Worm (Caenorhabditis elegans) whole organism, L1 larva: ENCODE measurements around the gene tbc-7.
A peak's percentile ranks its signal among the peaks of the same experiment; 100 is the strongest.

Source experiments
- C04F5.9 ChIP-seq: sonication (generic microtip); optimal IDR thresholded peaks from 2 replicates; lab custom pipeline; 2016; ENCODE audit warnings: missing genetic modification characterization, missing compliant biosample characterization
- C16A3.4 ChIP-seq: fragments of 150-350 bp; optimal IDR thresholded peaks from 2 replicates; lab custom pipeline; 2014; ENCODE audit warnings: missing biosample characterization, missing genetic modification characterization
- C34B4.2 ChIP-seq: sonication (generic microtip); optimal IDR thresholded peaks from 2 replicates; lab custom pipeline; 2017; ENCODE audit warnings: mild to moderate bottlenecking, missing genetic modification characterization, missing compliant biosample characterization
- Y116A8C.19 ChIP-seq: sonication (generic microtip); optimal IDR thresholded peaks from 2 replicates; lab custom pipeline; 2016; ENCODE audit warnings: missing compliant biosample characterization, missing genetic modification characterization, borderline replicate concordance
- alr-1 ChIP-seq: fragments of 200-800 bp; sonication (Bioruptor generic); optimal IDR thresholded peaks from 2 replicates; lab custom pipeline; 2018; ENCODE audit warnings: borderline replicate concordance, mild to moderate bottlenecking, missing genetic modification characterization, missing compliant biosample characterization
- aly-2 ChIP-seq: fragments of 150-350 bp; optimal IDR thresholded peaks from 2 replicates; lab custom pipeline; 2014; ENCODE audit warnings: missing biosample characterization, missing genetic modification characterization
- ama-1 ChIP-seq: fragments of 150-350 bp; optimal IDR thresholded peaks from 2 replicates; lab custom pipeline; 2014
- blmp-1 ChIP-seq: fragments of 150-350 bp; optimal IDR thresholded peaks from 2 replicates; lab custom pipeline; 2014; ENCODE audit warnings: missing biosample characterization, missing genetic modification characterization
- efl-1 ChIP-seq, 4 experiments: fragments of 150-350 bp; optimal IDR thresholded peaks in 3 of 4; peaks in 1 of 4; 1 replicate in 1 of 4; 2 replicates in 3 of 4; lab custom pipeline; 2014; ENCODE audit warnings: missing biosample characterization in 2 of 4, missing genetic modification characterization in 2 of 4, missing genetic modification reagents in 2 of 4
- efl-3 ChIP-seq: fragments of 200-800 bp; sonication (Bioruptor generic); optimal IDR thresholded peaks from 2 replicates; lab custom pipeline; 2018; ENCODE audit warnings: mild to moderate bottlenecking, missing genetic modification characterization, missing compliant biosample characterization
- egl-13 ChIP-seq: sonication (generic microtip); optimal IDR thresholded peaks from 2 replicates; lab custom pipeline; 2016; ENCODE audit warnings: missing genotype, missing genetic modification reagents, missing genetic modification characterization, missing compliant biosample characterization
- egl-27 ChIP-seq, 2 experiments: fragments of 150-350 bp in 1 of 2; sonication (generic microtip); optimal IDR thresholded peaks; 3 replicates each; lab custom pipeline; 2017 to 2018; ENCODE audit warnings: missing biosample characterization in 2 of 2, missing genetic modification characterization in 2 of 2, missing genetic modification reagents in 2 of 2
- elt-3 ChIP-seq, 6 experiments: fragments of 150-350 bp in 1 of 6; sonication (generic microtip); optimal IDR thresholded peaks; 2 replicates each; lab custom pipeline; 2017 to 2018; ENCODE audit warnings: missing biosample characterization in 6 of 6, missing genetic modification characterization in 6 of 6, inconsistent platforms in 1 of 6
- fos-1 ChIP-seq: fragments of 150-350 bp; optimal IDR thresholded peaks from 2 replicates; lab custom pipeline; 2014; ENCODE audit warnings: missing biosample characterization, missing genetic modification characterization
- grh-1 ChIP-seq: fragments of 200-800 bp; sonication (Bioruptor generic); IDR thresholded peaks from 2 replicates; pipeline ENCODE4 v1.3.6; 2022; ENCODE audit warnings: missing genetic modification reagents, missing genetic modification characterization, missing compliant biosample characterization
- irx-1 ChIP-seq: sonication (generic microtip); optimal IDR thresholded peaks from 2 replicates; lab custom pipeline; 2016; ENCODE audit warnings: missing genetic modification characterization, missing compliant biosample characterization
- jun-1 ChIP-seq: fragments of 150-350 bp; optimal IDR thresholded peaks from 2 replicates; lab custom pipeline; 2014; ENCODE audit warnings: missing biosample characterization, missing genetic modification reagents, missing genetic modification characterization
- lin-13 ChIP-seq: fragments of 150-350 bp; optimal IDR thresholded peaks from 2 replicates; lab custom pipeline; 2014; ENCODE audit warnings: missing biosample characterization, missing genetic modification reagents, missing genetic modification characterization
- lin-14 ChIP-seq: fragments of 200-800 bp; sonication (Bioruptor generic); optimal IDR thresholded peaks from 2 replicates; lab custom pipeline; 2018; ENCODE audit warnings: mild to moderate bottlenecking, missing genetic modification characterization, moderate library complexity, missing compliant biosample characterization
- lin-15B ChIP-seq: fragments of 150-350 bp; sonication (generic microtip); optimal IDR thresholded peaks from 3 replicates; lab custom pipeline; 2014; ENCODE audit warnings: missing biosample characterization, missing genetic modification characterization
- lin-35 ChIP-seq, 2 experiments: fragments of 150-350 bp; optimal IDR thresholded peaks; 2 replicates each; lab custom pipeline; 2014; ENCODE audit warnings: missing biosample characterization in 2 of 2, missing genetic modification characterization in 2 of 2, missing genetic modification reagents in 2 of 2
- lir-3 ChIP-seq: sonication (generic microtip); optimal IDR thresholded peaks from 2 replicates; lab custom pipeline; 2016; ENCODE audit warnings: mild to moderate bottlenecking, missing genetic modification characterization, moderate library complexity, missing compliant biosample characterization; ENCODE audit not compliant: poor library complexity
- lsy-2 ChIP-seq, 2 experiments: fragments of 150-350 bp; optimal IDR thresholded peaks; 2 replicates each; lab custom pipeline; 2014; ENCODE audit warnings: missing biosample characterization in 2 of 2, missing genetic modification characterization in 2 of 2
- mab-9 ChIP-seq: fragments of 200-800 bp; sonication (Bioruptor generic); IDR thresholded peaks from 2 replicates; pipeline ENCODE4 v1.3.6; 2022; ENCODE audit warnings: missing genetic modification reagents, missing genetic modification characterization, missing compliant biosample characterization
- mdl-1 ChIP-seq, 2 experiments: fragments of 150-350 bp; optimal IDR thresholded peaks; 2 replicates each; lab custom pipeline; 2014 to 2017; ENCODE audit warnings: missing biosample characterization in 2 of 2, missing genetic modification characterization in 2 of 2, inconsistent platforms in 1 of 2
- mep-1 ChIP-seq: fragments of 150-350 bp; optimal IDR thresholded peaks from 2 replicates; lab custom pipeline; 2014; ENCODE audit warnings: missing biosample characterization, missing genetic modification characterization
- nhr-19 ChIP-seq: fragments of 200-800 bp; sonication (Bioruptor generic); conservative IDR thresholded peaks from 2 replicates; pipeline ENCODE4 v1.3.6; 2022; ENCODE audit warnings: missing genetic modification characterization, missing compliant biosample characterization
- nhr-20 ChIP-seq: sonication (generic microtip); optimal IDR thresholded peaks from 2 replicates; lab custom pipeline; 2016; ENCODE audit warnings: mild to moderate bottlenecking, missing genetic modification characterization, missing compliant biosample characterization
- nhr-28 ChIP-seq: fragments of 150-350 bp; optimal IDR thresholded peaks from 2 replicates; lab custom pipeline; 2014; ENCODE audit warnings: missing biosample characterization, missing genetic modification characterization
- nhr-47 ChIP-seq: sonication (generic microtip); optimal IDR thresholded peaks from 2 replicates; lab custom pipeline; 2016; ENCODE audit warnings: mild to moderate bottlenecking, missing genetic modification characterization, moderate library complexity, missing compliant biosample characterization
- nhr-71 ChIP-seq: sonication (generic microtip); optimal IDR thresholded peaks from 2 replicates; lab custom pipeline; 2016; ENCODE audit warnings: mild to moderate bottlenecking, missing genetic modification characterization, moderate library complexity, missing compliant biosample characterization
- nhr-77 ChIP-seq: fragments of 150-350 bp; optimal IDR thresholded peaks from 2 replicates; lab custom pipeline; 2014; ENCODE audit warnings: missing biosample characterization, missing genetic modification characterization
- nhr-85 ChIP-seq: sonication (generic microtip); peaks from one replicate; lab custom pipeline; 2016; ENCODE audit warnings: missing genetic modification characterization, inconsistent platforms, missing compliant biosample characterization
- nhr-90 ChIP-seq: sonication (generic microtip); optimal IDR thresholded peaks from 2 replicates; lab custom pipeline; 2016; ENCODE audit warnings: mild to moderate bottlenecking, missing genetic modification characterization, missing compliant biosample characterization; ENCODE audit not compliant: poor library complexity
- pax-3 ChIP-seq: fragments of 200-800 bp; sonication (Bioruptor generic); optimal IDR thresholded peaks from 2 replicates; lab custom pipeline; 2018; ENCODE audit warnings: mild to moderate bottlenecking, missing genetic modification characterization, moderate library complexity, missing compliant biosample characterization
- pqm-1 ChIP-seq: sonication (generic microtip); optimal IDR thresholded peaks from 3 replicates; lab custom pipeline; 2017; ENCODE audit warnings: missing biosample characterization, missing genetic modification characterization
- rnt-1 ChIP-seq: sonication (generic microtip); optimal IDR thresholded peaks from 2 replicates; lab custom pipeline; 2016; ENCODE audit warnings: mild to moderate bottlenecking, missing genetic modification characterization, moderate library complexity, missing compliant biosample characterization
- skn-1 ChIP-seq: fragments of 150-350 bp; optimal IDR thresholded peaks from 2 replicates; lab custom pipeline; 2014; ENCODE audit warnings: missing biosample characterization, missing genetic modification characterization
- snpc-4 ChIP-seq: fragments of 150-350 bp; optimal IDR thresholded peaks from 2 replicates; lab custom pipeline; 2014; ENCODE audit warnings: missing biosample characterization, missing genetic modification characterization
- snu-23 ChIP-seq: sonication (generic microtip); optimal IDR thresholded peaks from 2 replicates; lab custom pipeline; 2016; ENCODE audit warnings: missing genetic modification characterization, missing compliant biosample characterization
- sox-4 ChIP-seq: sonication (generic microtip); optimal IDR thresholded peaks from 2 replicates; lab custom pipeline; 2016; ENCODE audit warnings: missing genetic modification characterization, missing compliant biosample characterization
- sptf-1 ChIP-seq: fragments of 150-350 bp; optimal IDR thresholded peaks from 2 replicates; lab custom pipeline; 2014; ENCODE audit warnings: missing biosample characterization, missing genetic modification characterization
- sup-37 ChIP-seq: fragments of 200-800 bp; sonication (Bioruptor generic); optimal IDR thresholded peaks from 2 replicates; lab custom pipeline; 2018; ENCODE audit warnings: mild to moderate bottlenecking, missing genetic modification characterization, missing compliant biosample characterization
- swsn-7 ChIP-seq: sonication (generic microtip); optimal IDR thresholded peaks from 2 replicates; lab custom pipeline; 2016; ENCODE audit warnings: missing genetic modification characterization, missing compliant biosample characterization
- tbx-2 ChIP-seq: sonication (generic microtip); optimal IDR thresholded peaks from 2 replicates; lab custom pipeline; 2016; ENCODE audit warnings: missing genetic modification characterization, missing compliant biosample characterization
- unc-130 ChIP-seq: fragments of 150-350 bp; optimal IDR thresholded peaks from 2 replicates; lab custom pipeline; 2017; ENCODE audit warnings: missing biosample characterization, missing genetic modification characterization, inconsistent platforms
- unc-62 ChIP-seq: fragments of 150-350 bp; optimal IDR thresholded peaks from 2 replicates; lab custom pipeline; 2014; ENCODE audit warnings: missing biosample characterization, missing genetic modification reagents, missing genetic modification characterization
- unc-86 ChIP-seq: sonication (generic microtip); optimal IDR thresholded peaks from 2 replicates; lab custom pipeline; 2016; ENCODE audit warnings: missing genetic modification characterization, missing compliant biosample characterization
- xbp-1 ChIP-seq: sonication (generic microtip); optimal IDR thresholded peaks from 2 replicates; lab custom pipeline; 2016; ENCODE audit warnings: missing genetic modification characterization, missing compliant biosample characterization

The tbc-7 gene

ce11 chrX:5119246-5119645 is 14.8 kb upstream of the tbc-7 start:
- no peak for TF ChIP-seq egl-27 (tag; optimal IDR thresholded peaks at IDR 0.05; lab: Kevin White, UChicago)
- TF ChIP-seq sox-4 (tag; lab: Kevin White, UChicago): no peak
- no peak for TF ChIP-seq fos-1 (tag; lab: Kevin White, UChicago)
- TF ChIP-seq C16A3.4: peak; percentile 30
- TF ChIP-seq lir-3: no peak
- TF ChIP-seq snpc-4 (tag; lab: Kevin White, UChicago): no peak
- no peak for TF ChIP-seq egl-13 (tag; lab: Kevin White, UChicago)
- TF ChIP-seq nhr-71 (tag; lab: Kevin White, UChicago): peak; percentile 80
- TF ChIP-seq blmp-1 (tag; lab: Kevin White, UChicago): peak; percentile 88
- TF ChIP-seq lin-13 (GFP tag; lab: Kevin White, UChicago): no peak
- no peak for TF ChIP-seq pqm-1 (tag; lab: Kevin White, UChicago)
- TF ChIP-seq nhr-19: peak; percentile 47
- peak; percentile 48 for TF ChIP-seq nhr-47 (tag; lab: Kevin White, UChicago)
- TF ChIP-seq tbx-2: peak; percentile 60
- peak; percentile 28 for TF ChIP-seq skn-1 (tag; lab: Kevin White, UChicago)
- no peak for TF ChIP-seq nhr-28 (tag; lab: Kevin White, UChicago)
- no peak for TF ChIP-seq efl-3 (GFP tag; lab: Kevin White, UChicago)
- TF ChIP-seq rnt-1 (tag; lab: Kevin White, UChicago): peak; percentile 59
- TF ChIP-seq ama-1 (lab: Kevin White, UChicago): no peak
- TF ChIP-seq mab-9 (GFP tag; lab: Robert Waterston, UW): no peak
- peak; percentile 82 for TF ChIP-seq lin-14 (GFP tag; lab: Kevin White, UChicago)
- TF ChIP-seq grh-1 (GFP tag; lab: Robert Waterston, UW): peak; percentile 91
- TF ChIP-seq alr-1: no peak
- no peak for TF ChIP-seq unc-130 (tag; lab: Kevin White, UChicago)
- TF ChIP-seq swsn-7: peak; percentile 33
- TF ChIP-seq nhr-77 (tag; lab: Kevin White, UChicago): peak; percentile 22
- TF ChIP-seq lin-35 (GFP tag; optimal IDR thresholded peaks at IDR 0.05; lab: Kevin White, UChicago): peak in 1 of 2 experiments; percentile 67
- TF ChIP-seq lin-15B (tag; lab: Kevin White, UChicago): no peak
- TF ChIP-seq lsy-2 (tag; optimal IDR thresholded peaks at IDR 0.05; lab: Kevin White, UChicago): peak; percentile 26 to 58
- TF ChIP-seq efl-1 (optimal IDR thresholded peaks at IDR 0.05; lab: Kevin White, UChicago): peak in 1 of 2 experiments; percentile 21
- peak in 1 of 2 experiments; percentile 24 for TF ChIP-seq efl-1 (GFP tag; optimal IDR thresholded peaks at IDR 0.05 in 1 of 2; lab: Kevin White, UChicago)
- TF ChIP-seq elt-3 (tag; optimal IDR thresholded peaks at IDR 0.05; lab: Kevin White, UChicago): peak in 3 of 6 experiments; percentile 16 to 82 (median 51)
- no peak for TF ChIP-seq aly-2 (tag; lab: Kevin White, UChicago)
- no peak for TF ChIP-seq sptf-1 (tag; lab: Kevin White, UChicago)
- TF ChIP-seq jun-1 (tag; lab: Kevin White, UChicago): no peak
- peak; percentile 99 for TF ChIP-seq nhr-85 (tag; lab: Kevin White, UChicago)
- peak; percentile 48 for TF ChIP-seq mep-1 (tag; lab: Kevin White, UChicago)
- no peak for TF ChIP-seq unc-62 (GFP tag; lab: Kevin White, UChicago)
- TF ChIP-seq C34B4.2 (tag; lab: Kevin White, UChicago): no peak
- no peak for TF ChIP-seq Y116A8C.19 (tag; lab: Kevin White, UChicago)
- peak; percentile 61 for TF ChIP-seq xbp-1
- TF ChIP-seq C04F5.9 (tag; lab: Kevin White, UChicago): no peak
- peak in 1 of 2 experiments; percentile 68 for TF ChIP-seq mdl-1 (tag; optimal IDR thresholded peaks at IDR 0.05; lab: Kevin White, UChicago)
- no peak for TF ChIP-seq sup-37 (GFP tag; lab: Kevin White, UChicago)
- peak; percentile 83 for TF ChIP-seq nhr-20 (tag; lab: Kevin White, UChicago)
- TF ChIP-seq irx-1 (tag; lab: Kevin White, UChicago): peak; percentile 26
- no peak for TF ChIP-seq unc-86 (tag; lab: Kevin White, UChicago)
- TF ChIP-seq nhr-90 (tag; lab: Kevin White, UChicago): peak; percentile 70
- TF ChIP-seq snu-23: peak; percentile 81
- no peak for TF ChIP-seq pax-3 (tag; lab: Kevin White, UChicago)
